Fruit fly (Drosophila melanogaster): Measurements from ENCODE around the gene CG12395.

Gene CG12395

dm6 chrX:16090179-16091144 lies 27.8 kb upstream of the CG12395 start (continued):
- TF ChIP-seq CG43689 (GFP tag; IDR thresholded peaks at IDR 0.05): peak; percentile 77
- TF ChIP-seq gsb (GFP tag; IDR thresholded peaks at IDR 0.05): peak; percentile 90
- TF ChIP-seq oc (tag; optimal IDR thresholded peaks at IDR 0.05): peak; percentile 77
- peak; percentile 85 for TF ChIP-seq dati (GFP tag; IDR thresholded peaks at IDR 0.05)
- TF ChIP-seq org-1 (GFP tag; optimal IDR thresholded peaks at IDR 0.05): peak; percentile 74
- TF ChIP-seq CG9797 (GFP tag; optimal IDR thresholded peaks at IDR 0.05): no peak
- peak; percentile 78 for TF ChIP-seq CG8388 (GFP tag; optimal IDR thresholded peaks at IDR 0.05)
- TF ChIP-seq CG6689 (GFP tag; IDR thresholded peaks at IDR 0.05): peak; percentile 90
- TF ChIP-seq bbx (GFP tag; IDR thresholded peaks at IDR 0.05; ENCODE audit: partially characterized antibody): no peak
- peak; percentile 60 for TF ChIP-seq sima (GFP tag; optimal IDR thresholded peaks at IDR 0.05)
- peak; percentile 76 for TF ChIP-seq Ssrp (tag; optimal IDR thresholded peaks at IDR 0.05)
- no peak for TF ChIP-seq gfzf (GFP tag; optimal IDR thresholded peaks at IDR 0.05)
- TF ChIP-seq CG15011 (GFP tag; optimal IDR thresholded peaks at IDR 0.05): peak; percentile 81
- TF ChIP-seq GATAe (GFP tag; conservative IDR thresholded peaks at IDR 0.05): 0 out of 2 replicates have a peak, but pooled peaks have one; percentile 24
- peak; percentile 96 for TF ChIP-seq CG9817 (tag; optimal IDR thresholded peaks at IDR 0.05)
- no peak for TF ChIP-seq Tbp (GFP tag; optimal IDR thresholded peaks at IDR 0.05)
- TF ChIP-seq Ravus (GFP tag; IDR thresholded peaks at IDR 0.05): peak; percentile 71
- TF ChIP-seq pnt (GFP tag; optimal IDR thresholded peaks at IDR 0.05): peak; percentile 76
- peak; percentile 67 for TF ChIP-seq CG3407 (GFP tag; optimal IDR thresholded peaks at IDR 0.05)
- TF ChIP-seq B-H1 (GFP tag; IDR thresholded peaks at IDR 0.05): peak; percentile 85
- peak; percentile 80 for TF ChIP-seq Poxn (GFP tag; IDR thresholded peaks at IDR 0.05)
- TF ChIP-seq CG2120 (GFP tag; optimal IDR thresholded peaks at IDR 0.05): peak; percentile 94
- TF ChIP-seq CG3995 (GFP tag; optimal IDR thresholded peaks at IDR 0.05): peak; percentile 74

DNA sequence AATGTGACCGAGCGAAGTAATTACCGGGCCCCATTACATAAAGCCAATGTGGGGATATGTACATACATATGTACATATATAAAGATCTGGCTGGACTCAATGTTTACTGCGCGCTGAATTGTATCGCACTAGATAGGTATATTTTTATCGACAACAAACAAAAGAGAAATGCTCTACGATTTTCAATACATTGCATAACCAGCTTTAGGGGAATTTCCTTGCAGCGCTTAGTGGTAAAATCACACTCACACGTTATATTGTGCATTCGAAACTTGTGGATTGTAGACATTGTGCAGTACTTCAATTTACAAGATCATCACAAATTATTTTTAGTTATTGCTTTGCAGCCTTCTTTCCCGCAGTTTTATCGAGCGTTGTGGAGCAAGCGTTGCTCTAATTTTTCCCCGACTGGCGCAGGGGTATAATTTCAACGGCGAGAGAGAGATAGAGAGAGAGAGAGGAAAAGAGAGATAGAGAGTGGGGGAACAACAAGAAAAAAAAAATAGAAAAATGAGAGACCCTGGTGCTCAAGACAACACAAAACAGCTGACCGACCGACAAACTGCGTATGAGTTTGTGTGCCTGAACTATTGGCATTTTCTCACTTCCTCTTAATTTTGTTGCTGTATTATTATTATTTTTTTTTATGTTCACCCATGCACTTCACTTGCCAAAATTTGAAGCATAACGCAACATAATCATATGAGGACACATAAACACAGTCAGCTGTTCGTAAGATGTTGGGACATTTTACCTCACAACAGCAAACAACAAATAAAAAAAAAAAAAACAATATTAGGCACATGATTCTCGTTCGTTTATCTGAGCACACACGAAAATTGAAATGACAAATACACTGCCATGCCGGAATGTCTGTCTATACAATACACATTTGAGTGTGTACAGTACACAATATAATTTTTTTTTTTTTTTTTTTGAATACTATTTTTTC lies 26.6 kb upstream of the CG12395 start:
- no peak for TF ChIP-seq gsb (GFP tag; IDR thresholded peaks at IDR 0.05)
- no peak for TF ChIP-seq HHEX (GFP tag; optimal IDR thresholded peaks at IDR 0.05)
- TF ChIP-seq HLH3B (GFP tag; IDR thresholded peaks at IDR 0.05): no peak
- TF ChIP-seq CG8359 (GFP tag; optimal IDR thresholded peaks at IDR 0.05; ENCODE audit: borderline replicate concordance): no peak
- TF ChIP-seq CG1529 (GFP tag; optimal IDR thresholded peaks at IDR 0.05): no peak
- no peak for TF ChIP-seq CG8089 (GFP tag; optimal IDR thresholded peaks at IDR 0.05)
- no peak for TF ChIP-seq mirr (GFP tag; optimal IDR thresholded peaks at IDR 0.05)
- TF ChIP-seq CG11456 (GFP tag; IDR thresholded peaks at IDR 0.05): no peak
- TF ChIP-seq lmd (GFP tag; IDR thresholded peaks at IDR 0.05): no peak
- no peak for TF ChIP-seq D19B (GFP tag; optimal IDR thresholded peaks at IDR 0.05)
- TF ChIP-seq HLH54F (GFP tag; optimal IDR thresholded peaks at IDR 0.05): no peak
- TF ChIP-seq Stat92E (GFP tag; optimal IDR thresholded peaks at IDR 0.05): no peak
- no peak for TF ChIP-seq CG6854 (GFP tag; optimal IDR thresholded peaks at IDR 0.05)
- TF ChIP-seq CG12769 (tag; optimal IDR thresholded peaks at IDR 0.05): peak; percentile 40
- no peak for TF ChIP-seq Opbp (GFP tag; IDR thresholded peaks at IDR 0.05; ENCODE audit: partially characterized antibody)
- no peak for TF ChIP-seq CG6254 (GFP tag; optimal IDR thresholded peaks at IDR 0.05)
- TF ChIP-seq CG15514 (GFP tag; optimal IDR thresholded peaks at IDR 0.05): peak; percentile 15
- TF ChIP-seq nom (GFP tag; optimal IDR thresholded peaks at IDR 0.05): no peak
- TF ChIP-seq CG18599 (GFP tag; optimal IDR thresholded peaks at IDR 0.05): no peak
- no peak for TF ChIP-seq CG34376 (GFP tag; optimal IDR thresholded peaks at IDR 0.05)
- no peak for TF ChIP-seq E2f1 (GFP tag; IDR thresholded peaks at IDR 0.05)
- no peak for TF ChIP-seq CG14441 (GFP tag; IDR thresholded peaks at IDR 0.05)
- TF ChIP-seq CTCF (GFP tag; optimal IDR thresholded peaks at IDR 0.05): no peak
- no peak for TF ChIP-seq lov (optimal IDR thresholded peaks at IDR 0.05)
- no peak for TF ChIP-seq lov (GFP tag; IDR thresholded peaks at IDR 0.05)
